Worm (Caenorhabditis elegans): ENCODE measurements around the gene taf-3.
A peak's percentile ranks its signal among the peaks of the same experiment; 100 is the strongest.

ce11 chrX:16352503-16352902 is 20.3 kb downstream of the taf-3 start:
- no peak for TF ChIP-seq ceh-16 (tag; optimal IDR thresholded peaks at IDR 0.05)
- TF ChIP-seq fkh-10 (GFP tag; optimal IDR thresholded peaks at IDR 0.05): peak; percentile 89
- TF ChIP-seq ceh-82 (tag; optimal IDR thresholded peaks at IDR 0.05): no peak
- TF ChIP-seq snpc-4 (tag; optimal IDR thresholded peaks at IDR 0.05): no peak
- TF ChIP-seq lsy-12 (tag; optimal IDR thresholded peaks at IDR 0.05): no peak
- no peak for TF ChIP-seq nhr-23 (tag; optimal IDR thresholded peaks at IDR 0.05)

Data from whole organism, L3 larva.